Worm (Caenorhabditis elegans): Measurements from ENCODE around the gene F23H11.4.

DNA sequence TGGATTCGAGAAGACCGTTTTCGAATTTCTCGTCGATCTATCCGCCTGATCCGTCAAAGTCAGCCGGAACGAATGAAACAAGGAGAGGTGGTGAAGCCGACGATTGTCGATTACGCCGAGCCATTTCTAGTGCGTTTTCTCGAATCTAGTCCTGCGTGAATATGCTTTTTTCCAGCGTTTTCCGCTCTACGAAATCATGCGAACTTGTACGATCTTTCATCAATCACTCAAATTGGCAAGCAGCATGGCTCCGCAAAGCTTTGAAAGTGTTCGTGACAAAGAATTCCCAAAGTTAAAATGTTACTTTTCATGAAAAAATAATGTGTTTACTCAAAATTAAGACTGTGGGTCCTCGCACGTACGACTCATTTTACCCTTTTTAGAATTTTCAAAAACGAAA is 10.4 kb downstream of the F23H11.4 start:
- no peak for TF ChIP-seq nhr-237 (tag; optimal IDR thresholded peaks at IDR 0.05)
- no peak for TF ChIP-seq ztf-4 (tag; optimal IDR thresholded peaks at IDR 0.05)
- TF ChIP-seq zag-1 (tag; optimal IDR thresholded peaks at IDR 0.05): no peak
- no peak for TF ChIP-seq ztf-11 (tag; optimal IDR thresholded peaks at IDR 0.05)

All from whole organism, L2 larva.